Worm (Caenorhabditis elegans): ENCODE data around the gene rpl-2.

DNA sequence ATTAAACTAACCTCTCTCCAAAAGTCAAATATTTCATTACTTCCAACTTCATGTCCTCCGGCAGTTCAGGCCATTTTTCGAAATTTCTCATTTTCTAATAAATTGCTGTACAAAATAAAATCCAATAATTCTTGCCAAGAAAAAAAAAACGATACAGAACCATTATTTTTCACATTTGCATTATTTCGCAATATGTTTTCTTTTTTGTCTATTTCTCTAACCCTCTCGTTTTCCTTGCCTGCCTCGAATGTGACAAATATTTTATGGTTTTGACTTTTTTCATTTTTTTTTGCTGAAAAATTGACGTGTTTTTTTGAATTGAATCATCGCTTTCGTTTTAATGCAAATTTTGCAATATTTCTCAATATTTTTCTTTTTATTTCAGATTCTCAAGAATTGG, 42.7 kb downstream of the rpl-2 start, which contains the start of the genes Y38H6C.9 and fbxa-150:
- TF ChIP-seq klf-2 (GFP tag; conservative IDR thresholded peaks at IDR 0.05) (no peak), med-1 (GFP tag; optimal IDR thresholded peaks at IDR 0.05; ENCODE audit: insufficient read depth) (no peak), cog-1 (tag; optimal IDR thresholded peaks at IDR 0.05) (no peak), ztf-23 (GFP tag; IDR thresholded peaks at IDR 0.05) (no peak)
